Fruit fly (Drosophila melanogaster) whole organism, prepupa: ENCODE measurements around the gene hiw.

Experiments used
- CG10669 ChIP-seq: fragments of 200-800 bp; sonication (Bioruptor generic); optimal IDR thresholded peaks from 3 replicates; lab custom pipeline; 2018; ENCODE audit warnings: missing biosample characterization, mild to moderate bottlenecking, missing genetic modification characterization, moderate library complexity
- CG11294 ChIP-seq: fragments of 200-800 bp; sonication (Bioruptor generic); IDR thresholded peaks from 2 replicates; pipeline ENCODE4 v1.3.6; 2022; ENCODE audit warnings: missing biosample characterization, missing genetic modification characterization
- CG11762 ChIP-seq: fragments of 200-800 bp; sonication (Bioruptor generic); optimal IDR thresholded peaks from 3 replicates; lab custom pipeline; 2016; ENCODE audit warnings: missing biosample characterization, missing genetic modification characterization; ENCODE audit not compliant: insufficient read depth
- CG11902 ChIP-seq: fragments of 200-800 bp; sonication (Bioruptor generic); optimal IDR thresholded peaks from 3 replicates; lab custom pipeline; 2016; ENCODE audit warnings: missing biosample characterization, missing genetic modification characterization
- CG15336 ChIP-seq: fragments of 200-800 bp; sonication (Bioruptor generic); IDR thresholded peaks from 2 replicates; pipeline ENCODE4 v1.3.6; 2022; ENCODE audit warnings: missing biosample characterization, missing genetic modification characterization
- CG3032 ChIP-seq: fragments of 200-800 bp; optimal IDR thresholded peaks from 2 replicates; lab custom pipeline; 2019; ENCODE audit warnings: missing biosample characterization, mild to moderate bottlenecking, missing genetic modification characterization, moderate library complexity
- CG31627 ChIP-seq: fragments of 200-800 bp; sonication (Bioruptor generic); optimal IDR thresholded peaks from 3 replicates; lab custom pipeline; 2016; ENCODE audit warnings: missing biosample characterization, missing genetic modification characterization
- CG32006 ChIP-seq: fragments of 200-800 bp; sonication (Bioruptor generic); optimal IDR thresholded peaks from 3 replicates; lab custom pipeline; 2017; ENCODE audit warnings: missing biosample characterization, mild to moderate bottlenecking, missing genetic modification characterization
- CG34406 ChIP-seq: fragments of 200-800 bp; sonication (Bioruptor generic); optimal IDR thresholded peaks from 3 replicates; lab custom pipeline; 2016; ENCODE audit warnings: missing biosample characterization, missing genetic modification characterization
- CG3919 ChIP-seq: fragments of 200-800 bp; sonication (Bioruptor generic); optimal IDR thresholded peaks from 3 replicates; lab custom pipeline; 2016; ENCODE audit warnings: missing biosample characterization, missing genetic modification characterization
- CG4318 ChIP-seq: fragments of 200-800 bp; sonication (Bioruptor generic); optimal IDR thresholded peaks from 3 replicates; lab custom pipeline; 2017; ENCODE audit warnings: missing biosample characterization, mild to moderate bottlenecking, missing genetic modification characterization
- CG6163 ChIP-seq: fragments of 200-800 bp; sonication (Bioruptor generic); IDR thresholded peaks from 3 replicates; pipeline ENCODE4 v1.3.6; 2022; ENCODE audit warnings: missing biosample characterization, missing genetic modification characterization
- CG6792 ChIP-seq: fragments of 200-800 bp; sonication (Bioruptor generic); optimal IDR thresholded peaks from 3 replicates; lab custom pipeline; 2016; ENCODE audit warnings: missing biosample characterization, missing genetic modification characterization
- CG6808 ChIP-seq: fragments of 200-800 bp; sonication (Bioruptor generic); optimal IDR thresholded peaks from 3 replicates; lab custom pipeline; 2017; ENCODE audit warnings: missing biosample characterization, missing genetic modification characterization, mild to moderate bottlenecking, moderate library complexity, missing genetic modification reagents
- CG7368 ChIP-seq: fragments of 200-800 bp; sonication (Bioruptor generic); optimal IDR thresholded peaks from 3 replicates; lab custom pipeline; 2016; ENCODE audit warnings: missing biosample characterization, missing genetic modification characterization
- CG8119 ChIP-seq: fragments of 200-800 bp; sonication (Bioruptor generic); IDR thresholded peaks from 3 replicates; pipeline ENCODE4 v1.3.6; 2022; ENCODE audit warnings: missing biosample characterization, missing genetic modification characterization
- CG8319 ChIP-seq: fragments of 200-800 bp; sonication (Bioruptor generic); optimal IDR thresholded peaks from 3 replicates; lab custom pipeline; 2016; ENCODE audit warnings: missing biosample characterization, missing genetic modification characterization
- CG8632 ChIP-seq: fragments of 200-800 bp; sonication (Bioruptor generic); optimal IDR thresholded peaks from 3 replicates; lab custom pipeline; 2016; ENCODE audit warnings: missing biosample characterization, missing genetic modification characterization
- Eip75B ChIP-seq: fragments of 200-800 bp; sonication (Bioruptor generic); optimal IDR thresholded peaks from 3 replicates; lab custom pipeline; 2016; ENCODE audit warnings: missing biosample characterization, missing genetic modification characterization
- Eip78C ChIP-seq: fragments of 200-800 bp; sonication (Bioruptor generic); peaks from one replicate; lab custom pipeline; 2016; ENCODE audit warnings: missing biosample characterization, missing genetic modification characterization
- Ets96B ChIP-seq: fragments of 200-800 bp; optimal IDR thresholded peaks from 2 replicates; lab custom pipeline; 2019; ENCODE audit warnings: missing biosample characterization, mild to moderate bottlenecking, missing genetic modification characterization, moderate library complexity
- Hr38 ChIP-seq: sonication (Bioruptor generic); optimal IDR thresholded peaks from 2 replicates; lab custom pipeline; 2016; ENCODE audit warnings: missing biosample characterization, missing genetic modification characterization
- Hr39 ChIP-seq: fragments of 200-800 bp; sonication (Bioruptor generic); optimal IDR thresholded peaks from 2 replicates; lab custom pipeline; 2016; ENCODE audit warnings: missing biosample characterization, missing genetic modification characterization
- Hr4 ChIP-seq: fragments of 200-800 bp; sonication (Bioruptor generic); optimal IDR thresholded peaks from 3 replicates; lab custom pipeline; 2016; ENCODE audit warnings: missing biosample characterization, missing genetic modification characterization
- Lpt ChIP-seq: fragments of 200-800 bp; sonication (Bioruptor generic); optimal IDR thresholded peaks from 3 replicates; lab custom pipeline; 2016; ENCODE audit warnings: missing biosample characterization, missing genetic modification characterization
- Met ChIP-seq: fragments of 200-800 bp; sonication (Bioruptor generic); optimal IDR thresholded peaks from 3 replicates; lab custom pipeline; 2016; ENCODE audit warnings: missing biosample characterization, missing genetic modification characterization
- OdsH ChIP-seq: fragments of 200-800 bp; sonication (Bioruptor generic); optimal IDR thresholded peaks from 3 replicates; lab custom pipeline; 2016; ENCODE audit warnings: missing biosample characterization, missing genetic modification characterization
- Smox ChIP-seq: fragments of 200-800 bp; sonication (Bioruptor generic); optimal IDR thresholded peaks from 3 replicates; lab custom pipeline; 2016; ENCODE audit warnings: missing biosample characterization, missing genetic modification characterization
- Sox102F ChIP-seq: fragments of 200-800 bp; sonication (Bioruptor generic); optimal IDR thresholded peaks from 2 replicates; lab custom pipeline; 2016; ENCODE audit warnings: missing biosample characterization, mild to moderate bottlenecking, missing genetic modification characterization
- Sox15 ChIP-seq: fragments of 200-800 bp; sonication (Bioruptor generic); optimal IDR thresholded peaks from 3 replicates; lab custom pipeline; 2016; ENCODE audit warnings: missing biosample characterization, missing genetic modification characterization
- acj6 ChIP-seq: fragments of 200-800 bp; sonication (Bioruptor generic); optimal IDR thresholded peaks from 3 replicates; lab custom pipeline; 2016; ENCODE audit warnings: missing biosample characterization, missing genetic modification characterization
- dac ChIP-seq: fragments of 200-800 bp; sonication (Bioruptor generic); optimal IDR thresholded peaks from 2 replicates; lab custom pipeline; 2017; ENCODE audit warnings: missing biosample characterization, mild to moderate bottlenecking, missing genetic modification characterization
- dsx ChIP-seq: fragments of 200-800 bp; optimal IDR thresholded peaks from 3 replicates; lab custom pipeline; 2019; ENCODE audit warnings: missing biosample characterization, mild to moderate bottlenecking, missing genetic modification characterization, moderate library complexity; ENCODE audit not compliant: poor library complexity, severe bottlenecking
- eg ChIP-seq: fragments of 200-800 bp; sonication (Bioruptor generic); IDR thresholded peaks from 3 replicates; pipeline ENCODE4 v1.3.6; 2022; ENCODE audit warnings: missing biosample characterization, missing genetic modification characterization
- esn ChIP-seq: fragments of 200-800 bp; sonication (Bioruptor generic); optimal IDR thresholded peaks from 2 replicates; lab custom pipeline; 2016; ENCODE audit warnings: missing biosample characterization, mild to moderate bottlenecking, missing genetic modification characterization, moderate library complexity
- fkh ChIP-seq: fragments of 200-800 bp; sonication (Bioruptor generic); optimal IDR thresholded peaks from 3 replicates; lab custom pipeline; 2017; ENCODE audit warnings: missing biosample characterization, mild to moderate bottlenecking, missing genetic modification characterization, moderate library complexity
- lz ChIP-seq: fragments of 200-800 bp; sonication (Bioruptor generic); optimal IDR thresholded peaks from 3 replicates; lab custom pipeline; 2016; ENCODE audit warnings: missing biosample characterization, missing genetic modification characterization
- net ChIP-seq: fragments of 200-800 bp; sonication (Bioruptor generic); optimal IDR thresholded peaks from 3 replicates; lab custom pipeline; 2016; ENCODE audit warnings: missing biosample characterization, missing genetic modification characterization
- salr ChIP-seq, 2 experiments: fragments of 200-800 bp; sonication (Bioruptor generic); optimal IDR thresholded peaks; 3 replicates each; lab custom pipeline; 2016 to 2018; ENCODE audit warnings: missing biosample characterization in 2 of 2, missing genetic modification characterization in 2 of 2, mild to moderate bottlenecking in 1 of 2
- spab ChIP-seq: fragments of 200-800 bp; sonication (Bioruptor generic); optimal IDR thresholded peaks from 2 replicates; lab custom pipeline; 2017; ENCODE audit warnings: missing biosample characterization, mild to moderate bottlenecking, missing genetic modification characterization, missing genetic modification reagents
- ss ChIP-seq, 2 experiments: fragments of 200-800 bp; sonication (Bioruptor generic); optimal IDR thresholded peaks; 2 replicates in 1 of 2; 3 replicates in 1 of 2; lab custom pipeline; 2017 to 2018; ENCODE audit warnings: mild to moderate bottlenecking in 2 of 2, missing biosample characterization in 2 of 2, missing genetic modification characterization in 2 of 2, moderate library complexity in 1 of 2
- svp ChIP-seq: fragments of 200-800 bp; sonication (Bioruptor generic); peaks from one replicate; lab custom pipeline; 2016; ENCODE audit warnings: missing biosample characterization, missing genetic modification characterization
- topi ChIP-seq: fragments of 200-800 bp; sonication (Bioruptor generic); optimal IDR thresholded peaks from 3 replicates; lab custom pipeline; 2016; ENCODE audit warnings: missing biosample characterization, missing genetic modification characterization

The hiw gene

dm6 chrX:15077576-15078136 is 14.4 kb upstream of the hiw start (continued):
- TF ChIP-seq Ets96B (tag; lab: Kevin White, UChicago): no peak
- no peak for TF ChIP-seq CG15336 (GFP tag; lab: Robert Waterston, UW)
- TF ChIP-seq net (GFP tag; lab: Kevin White, UChicago): no peak
- peak; percentile 33 to 46 for TF ChIP-seq ss (GFP tag; optimal IDR thresholded peaks at IDR 0.05; lab: Kevin White, UChicago)
- TF ChIP-seq CG11902 (GFP tag; lab: Kevin White, UChicago): no peak
- TF ChIP-seq OdsH (GFP tag; lab: Kevin White, UChicago): no peak
- no peak for TF ChIP-seq Eip75B (GFP tag; lab: Kevin White, UChicago)
- TF ChIP-seq CG6808 (GFP tag; lab: Kevin White, UChicago): peak; percentile 13
- no peak for TF ChIP-seq spab (GFP tag; lab: Kevin White, UChicago)
- TF ChIP-seq CG3919 (GFP tag; lab: Kevin White, UChicago): no peak
- TF ChIP-seq CG6792 (GFP tag; lab: Kevin White, UChicago): no peak
- no peak for TF ChIP-seq salr (GFP tag; optimal IDR thresholded peaks at IDR 0.05; lab: Kevin White, UChicago)
- peak; percentile 65 for TF ChIP-seq Eip78C (GFP tag; lab: Kevin White, UChicago)
- TF ChIP-seq acj6 (GFP tag; lab: Kevin White, UChicago): no peak
- no peak for TF ChIP-seq Smox (GFP tag; lab: Kevin White, UChicago)
- TF ChIP-seq Hr39 (GFP tag; lab: Kevin White, UChicago): no peak
- no peak for TF ChIP-seq CG7368 (GFP tag; lab: Kevin White, UChicago)
- TF ChIP-seq CG32006 (GFP tag; lab: Kevin White, UChicago): no peak
- TF ChIP-seq topi (GFP tag; lab: Kevin White, UChicago): no peak

- TF ChIP-seq net (GFP tag; lab: Kevin White, UChicago) (no peak), eg (0 out of 3 replicates have a peak, but pooled peaks have one; percentile 31), dac (GFP tag; lab: Kevin White, UChicago) (no peak), Hr39 (GFP tag; lab: Kevin White, UChicago) (no peak), CG15336 (GFP tag; lab: Robert Waterston, UW) (peak; percentile 28; the same call in 1 of the 2 replicates)
Measured at dm6 chrX:15076606-15077005, 13.4 kb upstream of the hiw start.

dm6 chrX:15076038-15076575 is 12.9 kb upstream of the hiw start, which contains the start of gene Lsd-2:
Gene Lsd-2 (minus strand): TSS chrX:15076220.
- TF ChIP-seq Hr4 (GFP tag; lab: Kevin White, UChicago): peak; percentile 20
- no peak for TF ChIP-seq lz (GFP tag; lab: Kevin White, UChicago)
- TF ChIP-seq Met (GFP tag; lab: Kevin White, UChicago): peak; percentile 13
- TF ChIP-seq OdsH (GFP tag; lab: Kevin White, UChicago): no peak
- peak; percentile 90 for TF ChIP-seq svp
- TF ChIP-seq Lpt (GFP tag; lab: Kevin White, UChicago): no peak
- TF ChIP-seq CG15336 (GFP tag; lab: Robert Waterston, UW): peak; percentile 59
- TF ChIP-seq CG6808 (GFP tag; lab: Kevin White, UChicago): peak; percentile 47
- no peak for TF ChIP-seq CG11762 (GFP tag; lab: Kevin White, UChicago)
- TF ChIP-seq salr (GFP tag; optimal IDR thresholded peaks at IDR 0.05; lab: Kevin White, UChicago): peak in 1 of 2 experiments; percentile 21
- TF ChIP-seq Eip75B (GFP tag; lab: Kevin White, UChicago): peak; percentile 51
- TF ChIP-seq CG4318 (GFP tag; lab: Kevin White, UChicago): peak; percentile 24
- TF ChIP-seq CG6163 (GFP tag; lab: Robert Waterston, UW): peak; percentile 67; the same call in 2 of the 3 replicates
- TF ChIP-seq topi (GFP tag; lab: Kevin White, UChicago): peak; percentile 17
- peak; percentile 48 for TF ChIP-seq Sox102F (GFP tag; lab: Kevin White, UChicago)
- TF ChIP-seq fkh (GFP tag; lab: Kevin White, UChicago): peak; percentile 12
- TF ChIP-seq dsx (GFP tag; lab: Kevin White, UChicago): peak; percentile 30
- no peak for TF ChIP-seq CG8632 (GFP tag; lab: Kevin White, UChicago)
- peak; percentile 9 for TF ChIP-seq CG31627 (GFP tag; lab: Kevin White, UChicago)
- no peak for TF ChIP-seq Sox15 (GFP tag; lab: Kevin White, UChicago)
- TF ChIP-seq Eip78C (GFP tag; lab: Kevin White, UChicago): peak; percentile 67
- TF ChIP-seq CG3032 (tag; lab: Kevin White, UChicago): no peak
- TF ChIP-seq CG8319 (GFP tag; lab: Kevin White, UChicago): no peak
- TF ChIP-seq Hr38 (GFP tag; lab: Kevin White, UChicago): no peak
- TF ChIP-seq dac (GFP tag; lab: Kevin White, UChicago): no peak
- no peak for TF ChIP-seq CG11294
- no peak for TF ChIP-seq Ets96B (tag; lab: Kevin White, UChicago)
- peak; percentile 56; the same call in 2 of the 3 replicates for TF ChIP-seq eg
- peak; percentile 37 for TF ChIP-seq net (GFP tag; lab: Kevin White, UChicago)
- no peak for TF ChIP-seq CG34406 (GFP tag; lab: Kevin White, UChicago)
- peak; percentile 7 for TF ChIP-seq CG10669 (GFP tag; lab: Kevin White, UChicago)
- TF ChIP-seq acj6 (GFP tag; lab: Kevin White, UChicago): peak; percentile 4
- no peak for TF ChIP-seq CG6792 (GFP tag; lab: Kevin White, UChicago)
- peak; percentile 25 for TF ChIP-seq esn
- TF ChIP-seq CG32006 (GFP tag; lab: Kevin White, UChicago): peak; percentile 31
- peak; percentile 41; the same call in 2 of the 3 replicates for TF ChIP-seq CG8119 (GFP tag; lab: Robert Waterston, UW)
